Worm (Caenorhabditis elegans) whole organism, mixed stage, embryonic: Measurements from ENCODE around the gene Y102E9.5.

Experiments used
- bed-3 ChIP-seq: fragments of 200-800 bp; sonication (Bioruptor generic); optimal IDR thresholded peaks from 3 replicates; lab custom pipeline; 2018; ENCODE audit warnings: mild to moderate bottlenecking, missing genetic modification characterization, moderate library complexity, missing compliant biosample characterization
- ceh-39 ChIP-seq: fragments of 150-350 bp; optimal IDR thresholded peaks from 2 replicates; lab custom pipeline; 2014; ENCODE audit warnings: missing biosample characterization, missing genetic modification characterization
- ces-1 ChIP-seq: fragments of 150-350 bp; optimal IDR thresholded peaks from 2 replicates; lab custom pipeline; 2014; ENCODE audit warnings: missing biosample characterization, missing genetic modification reagents, missing genetic modification characterization
- cnd-1 ChIP-seq: fragments of 200-800 bp; sonication (Bioruptor generic); optimal IDR thresholded peaks from 2 replicates; lab custom pipeline; 2018; ENCODE audit warnings: mild to moderate bottlenecking, missing genetic modification characterization, missing compliant biosample characterization
- elt-1 ChIP-seq: sonication (generic microtip); optimal IDR thresholded peaks from 2 replicates; lab custom pipeline; 2017; ENCODE audit warnings: missing genetic modification characterization, mild to moderate bottlenecking, missing compliant biosample characterization, antibody characterized with exemption, moderate library complexity, borderline replicate concordance; ENCODE audit not compliant: insufficient read depth
- lsy-2 ChIP-seq: fragments of 150-350 bp; optimal IDR thresholded peaks from 2 replicates; lab custom pipeline; 2014; ENCODE audit warnings: missing biosample characterization, missing genetic modification characterization
- nhr-12 ChIP-seq: fragments of 150-350 bp; optimal IDR thresholded peaks from 2 replicates; lab custom pipeline; 2014; ENCODE audit warnings: missing biosample characterization, missing genetic modification characterization
- nhr-237 ChIP-seq: fragments of 150-350 bp; optimal IDR thresholded peaks from 2 replicates; lab custom pipeline; 2014; ENCODE audit warnings: missing biosample characterization, missing genetic modification characterization
- nhr-76 ChIP-seq: sonication (generic microtip); optimal IDR thresholded peaks from 2 replicates; lab custom pipeline; 2017; ENCODE audit warnings: missing biosample characterization, missing genetic modification characterization
- pha-4 ChIP-seq: fragments of 150-350 bp; optimal IDR thresholded peaks from 2 replicates; lab custom pipeline; 2018; ENCODE audit warnings: missing biosample characterization, missing genetic modification reagents, missing genetic modification characterization
- sem-2 ChIP-seq: fragments of 200-800 bp; sonication (Bioruptor generic); optimal IDR thresholded peaks from 2 replicates; lab custom pipeline; 2018; ENCODE audit warnings: mild to moderate bottlenecking, missing genetic modification characterization, missing compliant biosample characterization
- snpc-4 ChIP-seq: fragments of 150-350 bp; optimal IDR thresholded peaks from 2 replicates; lab custom pipeline; 2014; ENCODE audit warnings: missing biosample characterization, missing genetic modification characterization
- sptf-1 ChIP-seq: sonication (generic microtip); optimal IDR thresholded peaks from 2 replicates; lab custom pipeline; 2017; ENCODE audit warnings: mild to moderate bottlenecking, missing genetic modification characterization, moderate library complexity, missing compliant biosample characterization

DNA sequence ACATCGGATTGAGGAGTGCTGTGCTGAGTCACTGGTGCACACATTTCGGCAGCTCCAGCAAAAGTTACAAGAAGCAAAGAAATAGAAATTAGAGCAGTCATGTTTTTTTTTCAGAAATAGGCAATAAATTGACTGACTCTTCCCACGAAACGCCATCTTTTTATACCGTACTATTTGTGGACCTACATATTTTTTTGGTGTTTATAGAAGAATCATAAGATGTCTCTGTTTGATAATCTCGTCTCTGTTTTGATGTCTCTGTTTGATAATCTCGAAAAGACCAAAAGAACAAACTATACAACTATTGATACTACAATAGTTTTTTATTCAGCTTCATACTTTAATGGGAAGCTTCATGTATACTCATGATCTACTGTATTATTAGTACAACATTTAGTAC lies 4.3 kb upstream of the Y102E9.5 start, which contains the start of gene Y102E9.3:
- TF ChIP-seq nhr-12 (tag; lab: Kevin White, UChicago) (no peak), ces-1 (GFP tag; lab: Kevin White, UChicago) (no peak), sptf-1 (tag; lab: Kevin White, UChicago) (no peak), bed-3 (GFP tag; lab: Kevin White, UChicago) (no peak), lsy-2 (tag; lab: Kevin White, UChicago) (no peak), pha-4 (no peak), snpc-4 (tag; lab: Kevin White, UChicago) (no peak), cnd-1 (tag; lab: Kevin White, UChicago) (no peak), sem-2 (GFP tag; lab: Kevin White, UChicago) (no peak), nhr-76 (tag; lab: Kevin White, UChicago) (no peak), nhr-237 (tag; lab: Kevin White, UChicago) (no peak), elt-1 (no peak), ceh-39 (tag; lab: Kevin White, UChicago) (no peak)
